Fruit fly (Drosophila melanogaster) whole organism, embryonic: ENCODE measurements around the gene CG43814.
A peak's percentile ranks its signal among the peaks of the same experiment; 100 is the strongest.

Experiments
- Adf1 ChIP-seq: fragments of 200-800 bp; sonication (Bioruptor generic); IDR thresholded peaks from 2 replicates; pipeline ENCODE4 v1.3.6; 2022; ENCODE audit warnings: missing biosample characterization, missing genetic modification characterization
- Awh ChIP-seq: fragments of 200-800 bp; sonication (Bioruptor generic); IDR thresholded peaks from 2 replicates; pipeline ENCODE4, ENCODE4 v1.3.6; 2022; ENCODE audit warnings: missing biosample characterization, missing genetic modification characterization
- Bgb ChIP-seq: fragments of 200-800 bp; sonication (Bioruptor generic); IDR thresholded peaks from 2 replicates; pipeline ENCODE4 v1.3.6; 2022; ENCODE audit warnings: missing biosample characterization, missing genetic modification characterization; ENCODE audit not compliant: partially characterized antibody
- CG10147 ChIP-seq: fragments of 200-800 bp; sonication (Bioruptor generic); optimal IDR thresholded peaks from 2 replicates; lab custom pipeline; 2019; ENCODE audit warnings: missing biosample characterization, mild to moderate bottlenecking, missing genetic modification characterization, moderate library complexity
- CG10543 ChIP-seq: fragments of 200-800 bp; sonication (Bioruptor generic); optimal IDR thresholded peaks from 3 replicates; lab custom pipeline; 2017; ENCODE audit warnings: missing biosample characterization, mild to moderate bottlenecking, missing genetic modification characterization, moderate library complexity
- CG11696 ChIP-seq: fragments of 200-800 bp; sonication (Bioruptor generic); IDR thresholded peaks from 2 replicates; pipeline ENCODE4 v1.3.6; 2022; ENCODE audit warnings: missing biosample characterization, missing genetic modification characterization
- CG12236 ChIP-seq: fragments of 200-800 bp; sonication (Bioruptor generic); optimal IDR thresholded peaks from 2 replicates; lab custom pipeline; 2016; ENCODE audit warnings: missing biosample characterization, missing genetic modification characterization
- CG13287 ChIP-seq: fragments of 200-800 bp; sonication (Bioruptor generic); IDR thresholded peaks from 2 replicates; pipeline ENCODE4 v1.3.6; 2022; ENCODE audit warnings: missing biosample characterization, missing genetic modification characterization; ENCODE audit not compliant: partially characterized antibody
- CG1603 ChIP-seq: fragments of 200-800 bp; sonication (Bioruptor generic); optimal IDR thresholded peaks from 2 replicates; lab custom pipeline; 2019; ENCODE audit warnings: missing biosample characterization, mild to moderate bottlenecking, missing genetic modification characterization, moderate library complexity
- CG16863 ChIP-seq: fragments of 200-800 bp; sonication (Bioruptor generic); optimal IDR thresholded peaks from 3 replicates; lab custom pipeline; 2016; ENCODE audit warnings: missing biosample characterization, missing genetic modification characterization
- CG17186 ChIP-seq: fragments of 200-800 bp; sonication (Bioruptor generic); optimal IDR thresholded peaks from 3 replicates; lab custom pipeline; 2017; ENCODE audit warnings: missing biosample characterization, missing genetic modification reagents, missing genetic modification characterization
- CG17361 ChIP-seq: fragments of 200-800 bp; sonication (Bioruptor generic); IDR thresholded peaks from 3 replicates; pipeline ENCODE4 v1.3.6; 2022; ENCODE audit warnings: missing biosample characterization, missing genetic modification characterization
- CG31365 ChIP-seq: fragments of 200-800 bp; sonication (Bioruptor generic); optimal IDR thresholded peaks from 2 replicates; lab custom pipeline; 2018; ENCODE audit warnings: missing biosample characterization, mild to moderate bottlenecking, missing genetic modification characterization
- CG31441 ChIP-seq: fragments of 200-800 bp; sonication (Bioruptor generic); IDR thresholded peaks from 2 replicates; pipeline ENCODE4 v1.3.6; 2022; ENCODE audit warnings: missing biosample characterization, missing genetic modification characterization
- CG3281 ChIP-seq: fragments of 200-800 bp; sonication (Bioruptor generic); optimal IDR thresholded peaks from 3 replicates; lab custom pipeline; 2017; ENCODE audit warnings: missing biosample characterization, mild to moderate bottlenecking, missing genetic modification characterization
- CG42726 ChIP-seq: fragments of 200-800 bp; sonication (Bioruptor generic); IDR thresholded peaks from 2 replicates; pipeline ENCODE4 v1.3.6; 2022; ENCODE audit warnings: missing biosample characterization, missing genetic modification characterization; ENCODE audit not compliant: partially characterized antibody
- CG7987 ChIP-seq: fragments of 200-800 bp; sonication (Bioruptor generic); optimal IDR thresholded peaks from 2 replicates; lab custom pipeline; 2018; ENCODE audit warnings: missing biosample characterization, mild to moderate bottlenecking, missing genetic modification characterization, moderate library complexity
- CG8290 ChIP-seq, 3 experiments: fragments of 200-800 bp; sonication (Bioruptor generic); optimal IDR thresholded peaks; 2 replicates each; lab custom pipeline; 2016 to 2019; ENCODE audit warnings: missing biosample characterization in 3 of 3, missing genetic modification characterization in 3 of 3, mild to moderate bottlenecking in 2 of 3, moderate library complexity in 1 of 3
- Doc2 ChIP-seq: fragments of 200-800 bp; sonication (Bioruptor generic); IDR thresholded peaks from 2 replicates; pipeline ENCODE4 v1.3.6; 2022; ENCODE audit warnings: missing biosample characterization, missing genetic modification characterization
- HmgZ ChIP-seq: fragments of 200-800 bp; sonication (Bioruptor generic); optimal IDR thresholded peaks from 2 replicates; lab custom pipeline; 2018; ENCODE audit warnings: missing biosample characterization, mild to moderate bottlenecking, missing genetic modification characterization
- Jarid2 ChIP-seq: fragments of 200-800 bp; sonication (Bioruptor generic); optimal IDR thresholded peaks from 3 replicates; lab custom pipeline; 2017; ENCODE audit warnings: mild to moderate bottlenecking, missing biosample characterization, missing genetic modification reagents, missing genetic modification characterization
- Opbp ChIP-seq: fragments of 200-800 bp; sonication (Bioruptor generic); IDR thresholded peaks from 3 replicates; pipeline ENCODE4 v1.3.6; 2022; ENCODE audit warnings: missing biosample characterization, missing genetic modification characterization; ENCODE audit not compliant: partially characterized antibody
- Rx ChIP-seq: fragments of 200-800 bp; sonication (Bioruptor generic); IDR thresholded peaks from 2 replicates; pipeline ENCODE4 v1.3.6; 2022; ENCODE audit warnings: missing biosample characterization, missing genetic modification characterization
- Sry-β ChIP-seq: fragments of 200-800 bp; sonication (Bioruptor generic); optimal IDR thresholded peaks from 2 replicates; lab custom pipeline; 2018; ENCODE audit warnings: missing biosample characterization, mild to moderate bottlenecking, missing genetic modification characterization, moderate library complexity
- abd-A ChIP-seq: fragments of 200-800 bp; sonication (Bioruptor generic); optimal IDR thresholded peaks from 3 replicates; lab custom pipeline; 2019; ENCODE audit warnings: missing biosample characterization, mild to moderate bottlenecking, missing genetic modification characterization, moderate library complexity
- ewg ChIP-seq: fragments of 200-800 bp; sonication (Bioruptor generic); optimal IDR thresholded peaks from 3 replicates; lab custom pipeline; 2017; ENCODE audit warnings: mild to moderate bottlenecking, missing biosample characterization, missing genetic modification reagents, missing genetic modification characterization
- hbn ChIP-seq: fragments of 200-800 bp; sonication (Bioruptor generic); IDR thresholded peaks from 2 replicates; pipeline ENCODE4 v1.3.6; 2022; ENCODE audit warnings: missing biosample characterization, missing genetic modification characterization; ENCODE audit not compliant: partially characterized antibody
- hkb ChIP-seq, 2 experiments: fragments of 200-800 bp in 1 of 2; fragments of >200 bp in 1 of 2; sonication (Bioruptor generic) in 1 of 2; IDR thresholded peaks in 1 of 2; optimal IDR thresholded peaks in 1 of 2; 2 replicates each; pipeline versions ENCODE4 v1.3.6 to Lab custom; 2017 to 2022; ENCODE audit warnings: missing biosample characterization in 1 of 2, missing genetic modification characterization in 1 of 2
- mld ChIP-seq: fragments of 200-800 bp; sonication (Bioruptor generic); IDR thresholded peaks from 3 replicates; pipeline ENCODE4 v1.3.6; 2022; ENCODE audit warnings: missing biosample characterization, missing genetic modification characterization; ENCODE audit not compliant: partially characterized antibody
- nom ChIP-seq: fragments of 200-800 bp; sonication (Bioruptor generic); optimal IDR thresholded peaks from 2 replicates; lab custom pipeline; 2017; ENCODE audit warnings: missing biosample characterization, missing genetic modification characterization, mild to moderate bottlenecking, moderate library complexity, missing genetic modification reagents
- oc ChIP-seq: fragments of 200-800 bp; sonication (Bioruptor generic); optimal IDR thresholded peaks from 2 replicates; lab custom pipeline; 2018; ENCODE audit warnings: missing biosample characterization, mild to moderate bottlenecking, missing genetic modification characterization, moderate library complexity
- p53 ChIP-seq: fragments of 200-800 bp; sonication (Bioruptor generic); optimal IDR thresholded peaks from 2 replicates; lab custom pipeline; 2016; ENCODE audit warnings: missing biosample characterization, missing genetic modification characterization
- rib ChIP-seq: fragments of 200-800 bp; sonication (Bioruptor generic); IDR thresholded peaks from 2 replicates; pipeline ENCODE4 v1.3.6; 2022; ENCODE audit warnings: missing biosample characterization, missing genetic modification characterization
- row ChIP-seq: fragments of 200-800 bp; sonication (Bioruptor generic); IDR thresholded peaks from 3 replicates; pipeline ENCODE4 v1.3.6; 2022; ENCODE audit warnings: missing biosample characterization, missing genetic modification characterization
- sqz ChIP-seq: fragments of 200-800 bp; sonication (Bioruptor generic); optimal IDR thresholded peaks from 3 replicates; lab custom pipeline; 2018; ENCODE audit warnings: missing biosample characterization, mild to moderate bottlenecking, missing genetic modification characterization
- stc ChIP-seq: fragments of 200-800 bp; sonication (Bioruptor generic); IDR thresholded peaks from 2 replicates; pipeline ENCODE4 v1.3.6; 2022; ENCODE audit warnings: missing biosample characterization, missing genetic modification characterization
- vvl ChIP-seq: fragments of 200-800 bp; sonication (Bioruptor generic); IDR thresholded peaks from 2 replicates; pipeline ENCODE4 v1.3.6; 2022; ENCODE audit warnings: missing biosample characterization, missing genetic modification characterization
- wek ChIP-seq: fragments of 200-800 bp; sonication (Bioruptor generic); optimal IDR thresholded peaks from 3 replicates; lab custom pipeline; 2018; ENCODE audit warnings: missing biosample characterization, mild to moderate bottlenecking, missing genetic modification characterization, moderate library complexity

Gene CG43814

dm6 chr2L:18823243-18823803 is 18.2 kb upstream of the CG43814 start, which contains the start of gene Ugt36D1 (continued):
- TF ChIP-seq wek (GFP tag; lab: Kevin White, UChicago) (peak; percentile 8), CG11696 (GFP tag; lab: Robert Waterston, UW) (no peak), stc (GFP tag; lab: Robert Waterston, UW) (peak; percentile 23; the same call in 1 of the 2 replicates), Awh (GFP tag; lab: Robert Waterston, UW) (no peak), hbn (GFP tag; lab: Robert Waterston, UW) (no peak), CG3281 (GFP tag; lab: Kevin White, UChicago) (peak; percentile 0), Doc2 (GFP tag; lab: Robert Waterston, UW) (no peak), HmgZ (peak; percentile 6), ewg (peak; percentile 13), oc (tag; lab: Kevin White, UChicago) (peak; percentile 27), CG1603 (tag; lab: Kevin White, UChicago) (no peak), Rx (no peak), CG42726 (peak; percentile 66), Opbp (GFP tag; lab: Robert Waterston, UW) (0 out of 3 replicates have a peak, but pooled peaks have one; percentile 31), abd-A (tag; lab: Kevin White, UChicago) (peak; percentile 18), vvl (GFP tag; lab: Robert Waterston, UW) (0 out of 2 replicates have a peak, but pooled peaks have one; percentile 37), CG7987 (GFP tag; lab: Kevin White, UChicago) (peak; percentile 31), Bgb (GFP tag; lab: Robert Waterston, UW) (peak; percentile 52), CG16863 (GFP tag; lab: Kevin White, UChicago) (no peak), Adf1 (GFP tag; lab: Robert Waterston, UW) (peak; percentile 29; the same call in 1 of the 2 replicates), Sry-β (GFP tag; lab: Kevin White, UChicago) (peak; percentile 93), hkb (optimal IDR thresholded peaks at IDR 0.05; lab: Kevin White, UChicago) (no peak), hkb (GFP tag; IDR thresholded peaks at IDR 0.05; lab: Robert Waterston, UW) (0 out of 2 replicates have a peak, but pooled peaks have one; percentile 33), sqz (GFP tag; lab: Kevin White, UChicago) (no peak), nom (peak; percentile 15), CG17186 (GFP tag; lab: Kevin White, UChicago) (no peak), CG12236 (GFP tag; lab: Kevin White, UChicago) (no peak), CG31441 (no peak), Jarid2 (GFP tag; lab: Kevin White, UChicago) (peak; percentile 83), CG10543 (GFP tag; lab: Kevin White, UChicago) (peak; percentile 17), CG13287 (GFP tag; lab: Robert Waterston, UW) (peak; percentile 43; the same call in 1 of the 2 replicates), CG10147 (GFP tag; lab: Kevin White, UChicago) (peak; percentile 28), row (GFP tag; lab: Robert Waterston, UW) (peak; percentile 72), mld (GFP tag; lab: Robert Waterston, UW) (0 out of 3 replicates have a peak, but pooled peaks have one; percentile 48), CG31365 (peak; percentile 10), p53 (peak; percentile 2), rib (GFP tag; lab: Robert Waterston, UW) (0 out of 2 replicates have a peak, but pooled peaks have one; percentile 26), CG8290 (GFP tag; optimal IDR thresholded peaks at IDR 0.05; lab: Kevin White, UChicago) (no peak), CG8290 (tag; optimal IDR thresholded peaks at IDR 0.05; lab: Kevin White, UChicago) (peak in 1 of 2 experiments; percentile 47), CG17361 (GFP tag; lab: Robert Waterston, UW) (peak; percentile 26; the same call in 1 of the 3 replicates)
